Fruit fly (Drosophila melanogaster): Measurements from ENCODE around the gene CG5177.

DNA sequence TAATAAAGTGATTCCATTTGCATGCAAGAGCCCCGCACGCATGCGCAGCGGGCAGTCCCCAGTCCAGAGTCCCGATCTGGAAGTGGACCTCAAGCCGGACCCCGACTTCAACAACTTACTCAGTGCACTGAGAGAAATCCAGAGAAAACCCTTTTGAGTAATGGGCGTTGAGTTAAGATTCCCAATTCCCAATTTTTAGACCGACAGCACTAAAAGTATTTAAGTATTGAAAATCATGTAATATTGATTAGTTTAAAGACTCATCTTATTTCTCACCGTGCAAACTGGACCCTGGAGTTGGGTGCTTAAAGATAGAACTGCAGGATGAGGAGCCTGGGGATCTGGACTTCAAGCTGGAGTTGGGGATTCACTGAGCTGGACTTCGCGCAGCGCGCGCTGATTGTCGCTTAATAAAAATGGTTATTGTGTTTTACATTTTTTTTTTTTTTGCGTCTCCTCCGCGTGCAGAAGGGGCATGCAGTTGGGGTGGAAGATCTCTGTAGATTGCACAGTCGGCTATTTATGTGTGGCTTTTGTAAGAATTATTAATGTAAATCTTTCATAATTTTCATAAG, 46.9 kb upstream of the CG5177 start:
- peak; percentile 95 for TF ChIP-seq CG9948 (tag; optimal IDR thresholded peaks at IDR 0.05)
- TF ChIP-seq CG8301 (tag; optimal IDR thresholded peaks at IDR 0.05) = peak; percentile 88
- TF ChIP-seq CG32121 (GFP tag; IDR thresholded peaks at IDR 0.05) = no peak
- peak; percentile 96 for TF ChIP-seq CG13204 (GFP tag; optimal IDR thresholded peaks at IDR 0.05)
- peak; percentile 67 for TF ChIP-seq D1 (tag; optimal IDR thresholded peaks at IDR 0.05)
- peak; percentile 88 for TF ChIP-seq Snoo (tag; optimal IDR thresholded peaks at IDR 0.05)
- peak; percentile 96 for TF ChIP-seq Pif1B (GFP tag; optimal IDR thresholded peaks at IDR 0.05)
- TF ChIP-seq CG8159 (tag; optimal IDR thresholded peaks at IDR 0.05) = peak; percentile 96
- TF ChIP-seq gl (tag; optimal IDR thresholded peaks at IDR 0.05) = peak; percentile 96
- peak; percentile 80 for TF ChIP-seq EcR (GFP tag; optimal IDR thresholded peaks at IDR 0.05)
- peak; percentile 83 for TF ChIP-seq Pif1A (GFP tag; optimal IDR thresholded peaks at IDR 0.05)

Measured in whole organism, pupa.